Worm (Caenorhabditis elegans): ENCODE measurements around the gene dhs-26.

- TF ChIP-seq skn-1 (tag; optimal IDR thresholded peaks at IDR 0.05) (no peak), ztf-11 (tag; optimal IDR thresholded peaks at IDR 0.05) (no peak), nhr-237 (tag; optimal IDR thresholded peaks at IDR 0.05) (no peak), nhr-77 (tag; optimal IDR thresholded peaks at IDR 0.05) (no peak), C34F6.9 (tag; optimal IDR thresholded peaks at IDR 0.05) (no peak), egl-27 (tag; optimal IDR thresholded peaks at IDR 0.05) (no peak), nhr-11 (tag; optimal IDR thresholded peaks at IDR 0.05) (no peak), nhr-129 (tag; optimal IDR thresholded peaks at IDR 0.05) (no peak), unc-62 (GFP tag; optimal IDR thresholded peaks at IDR 0.05) (no peak)
Observed at ce11 chrX:3316830-3317229, 45.5 kb downstream of the dhs-26 start.

All from whole organism, L2 larva.